Worm (Caenorhabditis elegans) whole organism, L1 larva: ENCODE data around the gene clec-238.

ENCODE experiments used
- ceh-90 ChIP-seq: sonication (generic microtip); optimal IDR thresholded peaks from 2 replicates; lab custom pipeline; 2016; ENCODE audit warnings: missing genetic modification characterization, missing compliant biosample characterization
- nhr-237 ChIP-seq: fragments of 150-350 bp; optimal IDR thresholded peaks from 2 replicates; lab custom pipeline; 2014; ENCODE audit warnings: missing biosample characterization, missing genetic modification characterization
- skn-1 ChIP-seq: fragments of 150-350 bp; optimal IDR thresholded peaks from 2 replicates; lab custom pipeline; 2014; ENCODE audit warnings: missing biosample characterization, missing genetic modification characterization

ce11 chrV:16927345-16927744, 24.3 kb upstream of the clec-238 start, which contains the start of gene Y102A5C.36:
- no peak for TF ChIP-seq skn-1 (tag; lab: Kevin White, UChicago)
- TF ChIP-seq nhr-237 (tag; lab: Kevin White, UChicago) = no peak
- no peak for TF ChIP-seq ceh-90 (tag; lab: Kevin White, UChicago)
